Worm (Caenorhabditis elegans): ENCODE data around the gene glb-1.

- TF ChIP-seq Y53F4B.3 (GFP tag; IDR thresholded peaks at IDR 0.05) (no peak), F10E7.11 (tag; optimal IDR thresholded peaks at IDR 0.05) (no peak), hsf-1 (GFP tag; IDR thresholded peaks at IDR 0.05) (no peak), unc-130 (GFP tag; optimal IDR thresholded peaks at IDR 0.05) (no peak), madf-6 (GFP tag; IDR thresholded peaks at IDR 0.05) (no peak), snpc-4 (GFP tag; optimal IDR thresholded peaks at IDR 0.05) (no peak), snpc-4 (tag; optimal IDR thresholded peaks at IDR 0.05) (no peak), him-1 (tag; optimal IDR thresholded peaks at IDR 0.05) (no peak), efl-1 (GFP tag; optimal IDR thresholded peaks at IDR 0.05) (no peak), mcd-1 (GFP tag; IDR thresholded peaks at IDR 0.05) (no peak)
Observed at ce11 chrIII:8919784-8920183, 3.3 kb downstream of the glb-1 start, which contains the start of gene ZK637.15.
